Fruit fly (Drosophila melanogaster) whole organism, embryonic: ENCODE measurements around the gene Ugt303B2.

Experiments
- Awh ChIP-seq: fragments of 200-800 bp; sonication (Bioruptor generic); IDR thresholded peaks from 2 replicates; pipeline ENCODE4, ENCODE4 v1.3.6; 2022; ENCODE audit warnings: missing biosample characterization, missing genetic modification characterization
- Bgb ChIP-seq: fragments of 200-800 bp; sonication (Bioruptor generic); IDR thresholded peaks from 2 replicates; pipeline ENCODE4 v1.3.6; 2022; ENCODE audit warnings: missing biosample characterization, missing genetic modification characterization; ENCODE audit not compliant: partially characterized antibody
- CG10267 ChIP-seq: fragments of 200-800 bp; sonication (Bioruptor generic); optimal IDR thresholded peaks from 2 replicates; lab custom pipeline; 2018; ENCODE audit warnings: missing biosample characterization, mild to moderate bottlenecking, missing genetic modification characterization, moderate library complexity
- CG10321 ChIP-seq: fragments of 200-800 bp; sonication (Bioruptor generic); IDR thresholded peaks from 2 replicates; pipeline ENCODE4 v1.3.6; 2022; ENCODE audit warnings: missing biosample characterization, missing genetic modification characterization
- CG11085 ChIP-seq: fragments of 200-800 bp; sonication (Bioruptor generic); IDR thresholded peaks from 2 replicates; pipeline ENCODE4 v1.3.6; 2022; ENCODE audit warnings: missing biosample characterization, missing genetic modification characterization
- CG11696 ChIP-seq: fragments of 200-800 bp; sonication (Bioruptor generic); IDR thresholded peaks from 2 replicates; pipeline ENCODE4 v1.3.6; 2022; ENCODE audit warnings: missing biosample characterization, missing genetic modification characterization
- CG12744 ChIP-seq: fragments of 200-800 bp; sonication (Bioruptor generic); optimal IDR thresholded peaks from 2 replicates; lab custom pipeline; 2016; ENCODE audit warnings: missing biosample characterization, missing genetic modification characterization
- CG13424 ChIP-seq: fragments of 200-800 bp; sonication (Bioruptor generic); optimal IDR thresholded peaks from 2 replicates; lab custom pipeline; 2019; ENCODE audit warnings: missing biosample characterization, mild to moderate bottlenecking, missing genetic modification characterization, moderate library complexity
- CG13775 ChIP-seq: fragments of 200-800 bp; sonication (Bioruptor generic); optimal IDR thresholded peaks from 3 replicates; lab custom pipeline; 2017; ENCODE audit warnings: missing biosample characterization, mild to moderate bottlenecking, missing genetic modification characterization
- CG15269 ChIP-seq: fragments of 200-800 bp; sonication (Bioruptor generic); optimal IDR thresholded peaks from 2 replicates; lab custom pipeline; 2018; ENCODE audit warnings: missing biosample characterization, mild to moderate bottlenecking, missing genetic modification characterization, moderate library complexity
- CG17186 ChIP-seq: fragments of 200-800 bp; sonication (Bioruptor generic); optimal IDR thresholded peaks from 3 replicates; lab custom pipeline; 2017; ENCODE audit warnings: missing biosample characterization, missing genetic modification reagents, missing genetic modification characterization
- CG2889 ChIP-seq: fragments of 200-800 bp; sonication (Bioruptor generic); IDR thresholded peaks from 3 replicates; pipeline ENCODE4 v1.3.6; 2022; ENCODE audit warnings: missing biosample characterization, missing genetic modification characterization
- CG30403 ChIP-seq: fragments of 200-800 bp; sonication (Bioruptor generic); optimal IDR thresholded peaks from 3 replicates; lab custom pipeline; 2016; ENCODE audit warnings: missing biosample characterization, missing genetic modification characterization
- CG3407 ChIP-seq: fragments of 200-800 bp; sonication (Bioruptor generic); optimal IDR thresholded peaks from 2 replicates; lab custom pipeline; 2018; ENCODE audit warnings: missing biosample characterization, mild to moderate bottlenecking, missing genetic modification characterization
- CG4617 ChIP-seq: fragments of 200-800 bp; sonication (Bioruptor generic); optimal IDR thresholded peaks from 3 replicates; lab custom pipeline; 2016; ENCODE audit warnings: missing biosample characterization, missing genetic modification characterization, borderline replicate concordance
- CG7556 ChIP-seq: fragments of 200-800 bp; sonication (Bioruptor generic); optimal IDR thresholded peaks from 2 replicates; lab custom pipeline; 2017; ENCODE audit warnings: missing biosample characterization, mild to moderate bottlenecking, missing genetic modification characterization
- CG7745 ChIP-seq: fragments of 200-800 bp; sonication (Bioruptor generic); optimal IDR thresholded peaks from 2 replicates; lab custom pipeline; 2018; ENCODE audit warnings: missing biosample characterization, mild to moderate bottlenecking, missing genetic modification characterization, moderate library complexity
- CG7928 ChIP-seq: fragments of 200-800 bp; sonication (Bioruptor generic); optimal IDR thresholded peaks from 2 replicates; lab custom pipeline; 2017; ENCODE audit warnings: missing biosample characterization, mild to moderate bottlenecking, missing genetic modification characterization
- CG9215 ChIP-seq: fragments of 200-800 bp; sonication (Bioruptor generic); IDR thresholded peaks from 2 replicates; pipeline ENCODE4 v1.3.6; 2022; ENCODE audit warnings: missing biosample characterization, missing genetic modification characterization
- CkIIα-i1 ChIP-seq: fragments of 200-800 bp; sonication (Bioruptor generic); IDR thresholded peaks from 2 replicates; pipeline ENCODE4 v1.3.6; 2022; ENCODE audit warnings: missing biosample characterization, missing genetic modification characterization
- Deaf1 ChIP-seq: fragments of 200-800 bp; optimal IDR thresholded peaks from 3 replicates; lab custom pipeline; 2019; ENCODE audit warnings: missing biosample characterization, mild to moderate bottlenecking, missing genetic modification characterization, moderate library complexity
- Doc3 ChIP-seq: fragments of 200-800 bp; sonication (Bioruptor generic); IDR thresholded peaks from 3 replicates; pipeline ENCODE4 v1.3.6; 2022; ENCODE audit warnings: missing biosample characterization, missing genetic modification characterization; ENCODE audit not compliant: partially characterized antibody
- Dp ChIP-seq: fragments of 200-800 bp; sonication (Bioruptor generic); optimal IDR thresholded peaks from 2 replicates; lab custom pipeline; 2018; ENCODE audit warnings: missing biosample characterization, mild to moderate bottlenecking, missing genetic modification characterization, moderate library complexity
- Fer2 ChIP-seq: fragments of 200-800 bp; sonication (Bioruptor generic); optimal IDR thresholded peaks from 2 replicates; lab custom pipeline; 2018; ENCODE audit warnings: missing biosample characterization, mild to moderate bottlenecking, missing genetic modification characterization, moderate library complexity
- MBD-R2 ChIP-seq: fragments of 200-800 bp; sonication (Bioruptor generic); IDR thresholded peaks from 2 replicates; pipeline ENCODE4 v1.3.6; 2022; ENCODE audit warnings: missing biosample characterization, missing genetic modification characterization
- Meics ChIP-seq: fragments of 200-800 bp; sonication (Bioruptor generic); optimal IDR thresholded peaks from 2 replicates; lab custom pipeline; 2017; ENCODE audit warnings: missing biosample characterization, mild to moderate bottlenecking, missing genetic modification characterization
- Optix ChIP-seq: fragments of 200-800 bp; sonication (Bioruptor generic); IDR thresholded peaks from 3 replicates; pipeline ENCODE4 v1.3.6; 2022; ENCODE audit warnings: missing biosample characterization, missing genetic modification characterization
- PHDP ChIP-seq: fragments of 200-800 bp; sonication (Bioruptor generic); optimal IDR thresholded peaks from 3 replicates; lab custom pipeline; 2018; ENCODE audit warnings: missing biosample characterization, mild to moderate bottlenecking, missing genetic modification characterization, moderate library complexity
- Scr ChIP-seq: fragments of 200-800 bp; sonication (Bioruptor generic); IDR thresholded peaks from 2 replicates; pipeline ENCODE4 v1.3.6; 2022; ENCODE audit warnings: missing biosample characterization, missing genetic modification characterization; ENCODE audit not compliant: partially characterized antibody
- Trl ChIP-seq, 3 experiments: fragments of >200 bp in 2 of 3; fragments of 200-800 bp in 1 of 3; sonication (Bioruptor generic) in 1 of 3; optimal IDR thresholded peaks; 2 replicates in 1 of 3; 3 replicates in 2 of 3; lab custom pipeline; 2016 to 2017; ENCODE audit warnings: missing biosample characterization in 1 of 3, missing genetic modification characterization in 1 of 3
- ac ChIP-seq: fragments of 200-800 bp; sonication (Bioruptor generic); optimal IDR thresholded peaks from 3 replicates; lab custom pipeline; 2017; ENCODE audit warnings: missing biosample characterization, mild to moderate bottlenecking, missing genetic modification characterization
- bsh ChIP-seq, 2 experiments: fragments of 200-800 bp; sonication (Bioruptor generic); optimal IDR thresholded peaks; 2 replicates each; lab custom pipeline; 2017 to 2018; ENCODE audit warnings: mild to moderate bottlenecking in 2 of 2, missing biosample characterization in 2 of 2, missing genetic modification characterization in 2 of 2, moderate library complexity in 1 of 2
- btn ChIP-seq: fragments of 200-800 bp; sonication (Bioruptor generic); optimal IDR thresholded peaks from 2 replicates; lab custom pipeline; 2016; ENCODE audit warnings: missing biosample characterization, missing genetic modification characterization
- dysf ChIP-seq: fragments of 200-800 bp; sonication (Bioruptor generic); IDR thresholded peaks from 3 replicates; pipeline ENCODE4 v1.3.6; 2022; ENCODE audit warnings: missing biosample characterization, missing genetic modification characterization
- fu2 ChIP-seq: fragments of 200-800 bp; sonication (Bioruptor generic); optimal IDR thresholded peaks from 2 replicates; lab custom pipeline; 2016; ENCODE audit warnings: missing biosample characterization, missing genetic modification characterization
- gcm ChIP-seq: fragments of 200-800 bp; sonication (Bioruptor generic); optimal IDR thresholded peaks from 2 replicates; lab custom pipeline; 2019; ENCODE audit warnings: missing biosample characterization, mild to moderate bottlenecking, missing genetic modification characterization, moderate library complexity
- gcm2 ChIP-seq: fragments of 200-800 bp; sonication (Bioruptor generic); optimal IDR thresholded peaks from 2 replicates; lab custom pipeline; 2016; ENCODE audit warnings: missing biosample characterization, missing genetic modification characterization
- grn ChIP-seq: fragments of 200-800 bp; sonication (Bioruptor generic); optimal IDR thresholded peaks from 3 replicates; lab custom pipeline; 2017; ENCODE audit warnings: missing biosample characterization, missing genetic modification characterization
- gro ChIP-seq: fragments of 200-800 bp; sonication (Bioruptor generic); optimal IDR thresholded peaks from 2 replicates; lab custom pipeline; 2016; ENCODE audit warnings: missing biosample characterization, missing genetic modification characterization
- hkb ChIP-seq, 2 experiments: fragments of 200-800 bp in 1 of 2; fragments of >200 bp in 1 of 2; sonication (Bioruptor generic) in 1 of 2; IDR thresholded peaks in 1 of 2; optimal IDR thresholded peaks in 1 of 2; 2 replicates each; pipeline versions ENCODE4 v1.3.6 to Lab custom; 2017 to 2022; ENCODE audit warnings: missing biosample characterization in 1 of 2, missing genetic modification characterization in 1 of 2
- lmd ChIP-seq: fragments of 200-800 bp; sonication (Bioruptor generic); IDR thresholded peaks from 2 replicates; pipeline ENCODE4 v1.3.6; 2022; ENCODE audit warnings: missing biosample characterization, missing genetic modification characterization
- org-1 ChIP-seq: fragments of 200-800 bp; sonication (Bioruptor generic); optimal IDR thresholded peaks from 2 replicates; lab custom pipeline; 2017; ENCODE audit warnings: missing biosample characterization, missing genetic modification characterization
- pfk ChIP-seq: fragments of 200-800 bp; sonication (Bioruptor generic); optimal IDR thresholded peaks from 2 replicates; lab custom pipeline; 2018; ENCODE audit warnings: missing biosample characterization, mild to moderate bottlenecking, missing genetic modification characterization, moderate library complexity
- row ChIP-seq: fragments of 200-800 bp; sonication (Bioruptor generic); IDR thresholded peaks from 3 replicates; pipeline ENCODE4 v1.3.6; 2022; ENCODE audit warnings: missing biosample characterization, missing genetic modification characterization
- run ChIP-seq: fragments of 200-800 bp; sonication (Bioruptor generic); optimal IDR thresholded peaks from 3 replicates; lab custom pipeline; 2018; ENCODE audit warnings: missing biosample characterization, mild to moderate bottlenecking, missing genetic modification characterization
- scrt ChIP-seq: fragments of 200-800 bp; sonication (Bioruptor generic); optimal IDR thresholded peaks from 2 replicates; lab custom pipeline; 2018; ENCODE audit warnings: missing biosample characterization, mild to moderate bottlenecking, missing genetic modification characterization, moderate library complexity
- seq ChIP-seq: fragments of 200-800 bp; sonication (Bioruptor generic); IDR thresholded peaks from 2 replicates; pipeline ENCODE4 v1.3.6; 2022; ENCODE audit warnings: missing biosample characterization, missing genetic modification characterization
- shn ChIP-seq: fragments of 200-800 bp; sonication (Bioruptor generic); optimal IDR thresholded peaks from 3 replicates; lab custom pipeline; 2016; ENCODE audit warnings: missing biosample characterization, missing genetic modification characterization
- sim ChIP-seq: fragments of 200-800 bp; sonication (Bioruptor generic); IDR thresholded peaks from 2 replicates; pipeline ENCODE4 v1.3.6; 2022; ENCODE audit warnings: missing biosample characterization, missing genetic modification characterization
- zen ChIP-seq: fragments of 200-800 bp; sonication (Bioruptor generic); optimal IDR thresholded peaks from 3 replicates; lab custom pipeline; 2018; ENCODE audit warnings: missing biosample characterization, mild to moderate bottlenecking, missing genetic modification characterization, moderate library complexity

Gene Ugt303B2

DNA sequence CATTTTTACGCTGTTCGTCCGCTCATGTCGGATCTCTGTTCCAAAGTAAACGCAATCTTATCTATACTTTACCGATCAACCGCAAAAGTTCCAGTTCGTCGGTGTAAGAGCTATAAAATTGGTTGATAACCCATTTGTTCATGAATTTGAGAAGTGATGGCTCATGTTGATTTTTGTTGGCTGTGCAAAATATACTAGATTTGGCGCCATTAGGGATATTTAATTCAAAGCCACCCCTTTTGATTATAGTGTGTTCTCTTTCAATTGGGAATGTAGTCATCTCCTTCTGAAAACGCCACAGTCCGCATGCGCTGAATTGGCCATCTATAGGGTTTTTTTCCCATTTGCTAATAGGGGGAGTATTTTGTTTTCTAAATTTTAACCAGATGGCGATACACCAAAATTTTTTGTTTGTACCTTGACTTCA lies at the start of gene Ugt303B2 (continued):
- TF ChIP-seq seq (GFP tag; lab: Robert Waterston, UW) (no peak), CG2889 (GFP tag; lab: Robert Waterston, UW) (no peak), CG11696 (GFP tag; lab: Robert Waterston, UW) (no peak), gcm (GFP tag; lab: Kevin White, UChicago) (no peak), bsh (GFP tag; optimal IDR thresholded peaks at IDR 0.05; lab: Kevin White, UChicago) (no peak), CG30403 (no peak), CG9215 (GFP tag; lab: Robert Waterston, UW) (no peak), grn (GFP tag; lab: Kevin White, UChicago) (peak; percentile 71), CG11085 (GFP tag; lab: Robert Waterston, UW) (no peak), CG4617 (GFP tag; lab: Kevin White, UChicago) (no peak), CG7745 (tag; lab: Kevin White, UChicago) (no peak), shn (GFP tag; lab: Kevin White, UChicago) (no peak), Fer2 (tag; lab: Kevin White, UChicago) (no peak), Scr (no peak), CG13424 (tag; lab: Kevin White, UChicago) (no peak), sim (GFP tag; lab: Robert Waterston, UW) (no peak), lmd (no peak), CG13775 (GFP tag; lab: Kevin White, UChicago) (no peak), CG3407 (GFP tag; lab: Kevin White, UChicago) (no peak), Awh (GFP tag; lab: Robert Waterston, UW) (no peak), Doc3 (no peak), ac (no peak), row (GFP tag; lab: Robert Waterston, UW) (peak; percentile 23; the same call in 1 of the 3 replicates), org-1 (GFP tag; lab: Kevin White, UChicago) (no peak), Bgb (GFP tag; lab: Robert Waterston, UW) (no peak), scrt (GFP tag; lab: Kevin White, UChicago) (no peak), CG10321 (GFP tag; lab: Robert Waterston, UW) (peak; percentile 89), Trl (optimal IDR thresholded peaks at IDR 0.05; lab: Kevin White, UChicago) (no peak), Trl (GFP tag; optimal IDR thresholded peaks at IDR 0.05; lab: Kevin White, UChicago) (no peak), Dp (GFP tag; lab: Kevin White, UChicago) (peak; percentile 76), gro (GFP tag; lab: Kevin White, UChicago) (no peak), CG17186 (no peak), dysf (no peak), CG7556 (GFP tag; lab: Kevin White, UChicago) (no peak), hkb (optimal IDR thresholded peaks at IDR 0.05; lab: Kevin White, UChicago) (no peak), hkb (GFP tag; IDR thresholded peaks at IDR 0.05; lab: Robert Waterston, UW) (no peak), zen (tag; lab: Kevin White, UChicago) (peak; percentile 25), btn (GFP tag; lab: Kevin White, UChicago) (no peak), CG7928 (GFP tag; lab: Kevin White, UChicago) (no peak), CG15269 (tag; lab: Kevin White, UChicago) (no peak), Optix (GFP tag; lab: Robert Waterston, UW) (no peak), CG12744 (GFP tag; lab: Kevin White, UChicago) (no peak), CkIIα-i1 (no peak), fu2 (no peak), MBD-R2 (GFP tag; lab: Robert Waterston, UW) (no peak), PHDP (no peak), run (tag; lab: Kevin White, UChicago) (peak; percentile 34), gcm2 (no peak), Meics (no peak), Deaf1 (tag; lab: Kevin White, UChicago) (peak; percentile 76), CG10267 (no peak), pfk (no peak)
